Fruit fly (Drosophila melanogaster) whole organism, embryonic: ENCODE measurements around the gene Polr1D.

ENCODE experiments used
- Atf-2 ChIP-seq: fragments of 200-800 bp; sonication (Bioruptor generic); optimal IDR thresholded peaks from 2 replicates; lab custom pipeline; 2016; ENCODE audit warnings: missing biosample characterization, missing genetic modification characterization
- CG10274 ChIP-seq: fragments of 200-800 bp; sonication (Bioruptor generic); optimal IDR thresholded peaks from 3 replicates; lab custom pipeline; 2017; ENCODE audit warnings: missing biosample characterization, mild to moderate bottlenecking, missing genetic modification characterization
- CG10431 ChIP-seq: fragments of 200-800 bp; sonication (Bioruptor generic); optimal IDR thresholded peaks from 3 replicates; lab custom pipeline; 2018; ENCODE audit warnings: missing biosample characterization, mild to moderate bottlenecking, missing genetic modification characterization
- CG10959 ChIP-seq: fragments of 200-800 bp; sonication (Bioruptor generic); IDR thresholded peaks from 2 replicates; pipeline ENCODE4 v1.3.6; 2022; ENCODE audit warnings: missing biosample characterization, missing genetic modification characterization
- CG11085 ChIP-seq: fragments of 200-800 bp; sonication (Bioruptor generic); IDR thresholded peaks from 2 replicates; pipeline ENCODE4 v1.3.6; 2022; ENCODE audit warnings: missing biosample characterization, missing genetic modification characterization
- CG11093 ChIP-seq: fragments of 200-800 bp; sonication (Bioruptor generic); IDR thresholded peaks from 3 replicates; pipeline ENCODE4 v1.3.6; 2022; ENCODE audit warnings: missing biosample characterization, missing genetic modification characterization
- CG11504 ChIP-seq: fragments of 200-800 bp; sonication (Bioruptor generic); optimal IDR thresholded peaks from 3 replicates; lab custom pipeline; 2019; ENCODE audit warnings: missing biosample characterization, mild to moderate bottlenecking, missing genetic modification characterization, moderate library complexity
- CG11695 ChIP-seq: fragments of 200-800 bp; sonication (Bioruptor generic); IDR thresholded peaks from 3 replicates; pipeline ENCODE4 v1.3.6; 2022; ENCODE audit warnings: missing biosample characterization, missing genetic modification characterization
- CG12659 ChIP-seq: fragments of 200-800 bp; sonication (Bioruptor generic); optimal IDR thresholded peaks from 3 replicates; lab custom pipeline; 2017; ENCODE audit warnings: mild to moderate bottlenecking, missing biosample characterization, missing genetic modification reagents, missing genetic modification characterization
- CG1647 ChIP-seq: fragments of 200-800 bp; sonication (Bioruptor generic); optimal IDR thresholded peaks from 3 replicates; lab custom pipeline; 2016; ENCODE audit warnings: missing biosample characterization, missing genetic modification characterization
- CG17829 ChIP-seq: fragments of 200-800 bp; optimal IDR thresholded peaks from 2 replicates; lab custom pipeline; 2019; ENCODE audit warnings: missing biosample characterization, mild to moderate bottlenecking, missing genetic modification characterization, moderate library complexity
- CG1832 ChIP-seq: fragments of 200-800 bp; sonication (Bioruptor generic); optimal IDR thresholded peaks from 2 replicates; lab custom pipeline; 2017; ENCODE audit warnings: missing biosample characterization, mild to moderate bottlenecking, missing genetic modification characterization, inconsistent platforms
- CG2116 ChIP-seq: fragments of 200-800 bp; sonication (Bioruptor generic); optimal IDR thresholded peaks from 3 replicates; lab custom pipeline; 2018; ENCODE audit warnings: missing biosample characterization, mild to moderate bottlenecking, missing genetic modification characterization
- CG2678 ChIP-seq: fragments of 200-800 bp; sonication (Bioruptor generic); optimal IDR thresholded peaks from 3 replicates; lab custom pipeline; 2019; ENCODE audit warnings: missing biosample characterization, mild to moderate bottlenecking, missing genetic modification characterization, moderate library complexity
- CG2875 ChIP-seq: fragments of 200-800 bp; sonication (Bioruptor generic); optimal IDR thresholded peaks from 2 replicates; lab custom pipeline; 2017; ENCODE audit warnings: missing biosample characterization, mild to moderate bottlenecking, missing genetic modification characterization, missing genetic modification reagents
- CG4617 ChIP-seq: fragments of 200-800 bp; sonication (Bioruptor generic); optimal IDR thresholded peaks from 3 replicates; lab custom pipeline; 2016; ENCODE audit warnings: missing biosample characterization, missing genetic modification characterization, borderline replicate concordance
- CG6683 ChIP-seq: fragments of 200-800 bp; sonication (Bioruptor generic); optimal IDR thresholded peaks from 2 replicates; lab custom pipeline; 2017; ENCODE audit warnings: missing biosample characterization, mild to moderate bottlenecking, missing genetic modification characterization, missing genetic modification reagents
- CG9437 ChIP-seq: fragments of 200-800 bp; sonication (Bioruptor generic); optimal IDR thresholded peaks from 2 replicates; lab custom pipeline; 2018; ENCODE audit warnings: missing biosample characterization, mild to moderate bottlenecking, missing genetic modification characterization
- CG9727 ChIP-seq: fragments of 200-800 bp; sonication (Bioruptor generic); optimal IDR thresholded peaks from 3 replicates; lab custom pipeline; 2017; ENCODE audit warnings: missing biosample characterization, mild to moderate bottlenecking, missing genetic modification characterization
- D19A ChIP-seq: fragments of 200-800 bp; optimal IDR thresholded peaks from 3 replicates; lab custom pipeline; 2019; ENCODE audit warnings: missing biosample characterization, mild to moderate bottlenecking, missing genetic modification characterization, moderate library complexity
- Drgx ChIP-seq: fragments of 200-800 bp; sonication (Bioruptor generic); IDR thresholded peaks from 2 replicates; pipeline ENCODE4 v1.3.6; 2022; ENCODE audit warnings: missing biosample characterization, missing genetic modification characterization
- Fer2 ChIP-seq: fragments of 200-800 bp; sonication (Bioruptor generic); optimal IDR thresholded peaks from 2 replicates; lab custom pipeline; 2018; ENCODE audit warnings: missing biosample characterization, mild to moderate bottlenecking, missing genetic modification characterization, moderate library complexity
- Fer3 ChIP-seq: fragments of 200-800 bp; sonication (Bioruptor generic); optimal IDR thresholded peaks from 2 replicates; lab custom pipeline; 2018; ENCODE audit warnings: missing biosample characterization, mild to moderate bottlenecking, missing genetic modification characterization, moderate library complexity
- H15 ChIP-seq: fragments of 200-800 bp; sonication (Bioruptor generic); IDR thresholded peaks from 3 replicates; pipeline ENCODE4 v1.3.6; 2022; ENCODE audit warnings: missing biosample characterization, missing genetic modification characterization
- Hr3 ChIP-seq: fragments of 200-800 bp; sonication (Bioruptor generic); optimal IDR thresholded peaks from 3 replicates; lab custom pipeline; 2016; ENCODE audit warnings: missing biosample characterization, missing genetic modification characterization
- Lpt ChIP-seq: fragments of >200 bp; optimal IDR thresholded peaks from 2 replicates; lab custom pipeline; 2018; ENCODE audit warnings: missing biosample characterization, missing genetic modification characterization
- MTF-1 ChIP-seq: fragments of 200-800 bp; sonication (Bioruptor generic); optimal IDR thresholded peaks from 2 replicates; lab custom pipeline; 2018; ENCODE audit warnings: missing biosample characterization, mild to moderate bottlenecking, missing genetic modification characterization, borderline replicate concordance
- Max ChIP-seq: fragments of 200-800 bp; sonication (Bioruptor generic); optimal IDR thresholded peaks from 2 replicates; lab custom pipeline; 2016; ENCODE audit warnings: missing biosample characterization, mild to moderate bottlenecking, missing genetic modification characterization
- NC2β ChIP-seq: fragments of 200-800 bp; sonication (Bioruptor generic); optimal IDR thresholded peaks from 2 replicates; lab custom pipeline; 2016; ENCODE audit warnings: missing biosample characterization, missing genetic modification characterization
- Sin3A ChIP-seq: fragments of >200 bp; optimal IDR thresholded peaks from 2 replicates; lab custom pipeline; 2018
- Sox100B ChIP-seq: fragments of 200-800 bp; sonication (Bioruptor generic); optimal IDR thresholded peaks from 3 replicates; lab custom pipeline; 2018; ENCODE audit warnings: missing biosample characterization, mild to moderate bottlenecking, missing genetic modification characterization
- Xrp1 ChIP-seq: fragments of 200-800 bp; sonication (Bioruptor generic); IDR thresholded peaks from 2 replicates; pipeline ENCODE4 v1.3.6; 2022; ENCODE audit warnings: missing biosample characterization, missing genetic modification characterization
- aop ChIP-seq: fragments of 200-800 bp; sonication (Bioruptor generic); IDR thresholded peaks from 2 replicates; pipeline ENCODE4 v1.3.6; 2022; ENCODE audit warnings: missing biosample characterization, missing genetic modification characterization
- ase ChIP-seq: fragments of 200-800 bp; sonication (Bioruptor generic); IDR thresholded peaks from 3 replicates; pipeline ENCODE4 v1.3.6; 2022; ENCODE audit warnings: missing biosample characterization, missing genetic modification characterization
- az2 ChIP-seq: fragments of 200-800 bp; sonication (Bioruptor generic); optimal IDR thresholded peaks from 3 replicates; lab custom pipeline; 2016; ENCODE audit warnings: missing biosample characterization, missing genetic modification characterization
- chinmo ChIP-seq: fragments of 200-800 bp; sonication (Bioruptor generic); IDR thresholded peaks from 4 replicates; pipeline ENCODE4 v1.3.6; 2022; ENCODE audit warnings: missing biosample characterization, missing genetic modification characterization; ENCODE audit not compliant: partially characterized antibody
- dati ChIP-seq: fragments of 200-800 bp; sonication (Bioruptor generic); IDR thresholded peaks from 2 replicates; pipeline ENCODE4 v1.3.6; 2022; ENCODE audit warnings: missing biosample characterization, missing genetic modification characterization
- ham ChIP-seq: fragments of 200-800 bp; sonication (Bioruptor generic); IDR thresholded peaks from 2 replicates; pipeline ENCODE4 v1.3.6; 2022; ENCODE audit warnings: missing biosample characterization, missing genetic modification characterization
- inv ChIP-seq: fragments of 200-800 bp; sonication (Bioruptor generic); IDR thresholded peaks from 2 replicates; pipeline ENCODE4 v1.3.6; 2022; ENCODE audit warnings: missing biosample characterization, missing genetic modification characterization; ENCODE audit not compliant: partially characterized antibody
- kay ChIP-seq: fragments of 200-800 bp; sonication (Bioruptor generic); optimal IDR thresholded peaks from 2 replicates; lab custom pipeline; 2016; ENCODE audit warnings: missing biosample characterization, missing genetic modification characterization
- ken ChIP-seq: fragments of 200-800 bp; sonication (Bioruptor generic); IDR thresholded peaks from 3 replicates; pipeline ENCODE4 v1.3.6; 2022; ENCODE audit warnings: missing biosample characterization, missing genetic modification characterization
- lbe ChIP-seq: fragments of 200-800 bp; sonication (Bioruptor generic); optimal IDR thresholded peaks from 2 replicates; lab custom pipeline; 2016; ENCODE audit warnings: missing biosample characterization, mild to moderate bottlenecking, missing genetic modification characterization
- lola ChIP-seq, 3 experiments: fragments of >200 bp in 2 of 3; fragments of 200-800 bp in 1 of 3; sonication (Bioruptor generic) in 1 of 3; optimal IDR thresholded peaks; 2 replicates each; lab custom pipeline; 2017 to 2019; ENCODE audit warnings: missing biosample characterization in 3 of 3, missing genetic modification characterization in 3 of 3, mild to moderate bottlenecking in 1 of 3, moderate library complexity in 1 of 3
- mirr ChIP-seq: fragments of 200-800 bp; sonication (Bioruptor generic); optimal IDR thresholded peaks from 3 replicates; lab custom pipeline; 2018; ENCODE audit warnings: missing biosample characterization, mild to moderate bottlenecking, missing genetic modification characterization
- otp ChIP-seq: fragments of 200-800 bp; sonication (Bioruptor generic); IDR thresholded peaks from 3 replicates; pipeline ENCODE4, ENCODE4 v1.3.6; 2022; ENCODE audit warnings: missing biosample characterization, missing genetic modification characterization
- pum ChIP-seq: fragments of 200-800 bp; sonication (Bioruptor generic); optimal IDR thresholded peaks from 2 replicates; lab custom pipeline; 2016; ENCODE audit warnings: missing biosample characterization, missing genetic modification characterization
- sim ChIP-seq: fragments of 200-800 bp; sonication (Bioruptor generic); IDR thresholded peaks from 2 replicates; pipeline ENCODE4 v1.3.6; 2022; ENCODE audit warnings: missing biosample characterization, missing genetic modification characterization
- tll ChIP-seq, 2 experiments: fragments of 200-800 bp in 1 of 2; fragments of >200 bp in 1 of 2; sonication (Bioruptor generic) in 1 of 2; optimal IDR thresholded peaks; 2 replicates each; lab custom pipeline; 2017 to 2019; ENCODE audit warnings: missing biosample characterization in 2 of 2, missing genetic modification characterization in 2 of 2, mild to moderate bottlenecking in 1 of 2, moderate library complexity in 1 of 2
- tx ChIP-seq: fragments of 200-800 bp; sonication (Bioruptor generic); optimal IDR thresholded peaks from 2 replicates; lab custom pipeline; 2016; ENCODE audit warnings: missing biosample characterization, missing genetic modification characterization
- wek ChIP-seq: fragments of 200-800 bp; sonication (Bioruptor generic); optimal IDR thresholded peaks from 3 replicates; lab custom pipeline; 2018; ENCODE audit warnings: missing biosample characterization, mild to moderate bottlenecking, missing genetic modification characterization, moderate library complexity
- zfh2 ChIP-seq: fragments of 200-800 bp; sonication (Bioruptor generic); optimal IDR thresholded peaks from 2 replicates; lab custom pipeline; 2016; ENCODE audit warnings: missing biosample characterization, missing genetic modification characterization

Gene Polr1D

DNA sequence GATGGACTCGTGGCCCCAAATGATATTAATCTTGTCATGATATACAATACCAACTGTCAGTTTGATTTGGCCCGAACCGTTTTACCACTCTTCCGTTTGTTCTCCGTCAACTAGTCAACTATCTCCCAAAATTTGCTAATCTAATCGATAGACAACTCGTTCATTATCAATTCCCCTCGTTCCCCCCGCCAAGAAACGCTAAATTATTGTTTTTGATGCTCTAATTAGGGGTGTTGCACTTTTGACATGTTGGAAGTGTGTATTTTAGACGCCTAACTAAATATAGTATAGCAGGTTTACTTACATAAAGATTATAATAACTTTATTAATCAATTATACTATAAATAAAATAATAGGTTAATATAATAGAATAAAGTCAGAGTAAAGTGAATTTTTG lies 28.9 kb upstream of the Polr1D start (continued):
- TF ChIP-seq Atf-2 (GFP tag; lab: Kevin White, UChicago) (no peak), Lpt (GFP tag; lab: Kevin White, UChicago) (no peak), CG6683 (GFP tag; lab: Kevin White, UChicago) (no peak), CG17829 (no peak), dati (GFP tag; lab: Robert Waterston, UW) (no peak), CG11085 (GFP tag; lab: Robert Waterston, UW) (no peak), CG2116 (GFP tag; lab: Kevin White, UChicago) (no peak), CG11093 (GFP tag; lab: Robert Waterston, UW) (no peak), zfh2 (GFP tag; lab: Kevin White, UChicago) (no peak), CG9437 (GFP tag; lab: Kevin White, UChicago) (no peak), CG4617 (GFP tag; lab: Kevin White, UChicago) (no peak), pum (GFP tag; lab: Kevin White, UChicago) (no peak), CG9727 (GFP tag; lab: Kevin White, UChicago) (no peak), tx (GFP tag; lab: Kevin White, UChicago) (no peak), Hr3 (GFP tag; lab: Kevin White, UChicago) (no peak), aop (GFP tag; lab: Robert Waterston, UW) (no peak), wek (GFP tag; lab: Kevin White, UChicago) (no peak), tll (GFP tag; optimal IDR thresholded peaks at IDR 0.05; lab: Kevin White, UChicago) (no peak), CG2678 (tag; lab: Kevin White, UChicago) (peak; percentile 36), az2 (GFP tag; lab: Kevin White, UChicago) (no peak), Sox100B (peak; percentile 42), CG11504 (tag; lab: Kevin White, UChicago) (peak; percentile 40), CG10274 (GFP tag; lab: Kevin White, UChicago) (no peak), CG11695 (0 out of 3 replicates have a peak, but pooled peaks have one; percentile 40), CG10959 (GFP tag; lab: Robert Waterston, UW) (no peak), Xrp1 (GFP tag; lab: Robert Waterston, UW) (no peak), CG1832 (no peak), mirr (GFP tag; lab: Kevin White, UChicago) (peak; percentile 84), Fer3 (tag; lab: Kevin White, UChicago) (no peak), D19A (peak; percentile 96), Fer2 (tag; lab: Kevin White, UChicago) (no peak), chinmo (GFP tag; lab: Robert Waterston, UW) (no peak), lola (GFP tag; optimal IDR thresholded peaks at IDR 0.05; lab: Kevin White, UChicago) (no peak), kay (no peak), CG12659 (GFP tag; lab: Kevin White, UChicago) (no peak), H15 (GFP tag; lab: Robert Waterston, UW) (no peak), sim (no peak)

DNA sequence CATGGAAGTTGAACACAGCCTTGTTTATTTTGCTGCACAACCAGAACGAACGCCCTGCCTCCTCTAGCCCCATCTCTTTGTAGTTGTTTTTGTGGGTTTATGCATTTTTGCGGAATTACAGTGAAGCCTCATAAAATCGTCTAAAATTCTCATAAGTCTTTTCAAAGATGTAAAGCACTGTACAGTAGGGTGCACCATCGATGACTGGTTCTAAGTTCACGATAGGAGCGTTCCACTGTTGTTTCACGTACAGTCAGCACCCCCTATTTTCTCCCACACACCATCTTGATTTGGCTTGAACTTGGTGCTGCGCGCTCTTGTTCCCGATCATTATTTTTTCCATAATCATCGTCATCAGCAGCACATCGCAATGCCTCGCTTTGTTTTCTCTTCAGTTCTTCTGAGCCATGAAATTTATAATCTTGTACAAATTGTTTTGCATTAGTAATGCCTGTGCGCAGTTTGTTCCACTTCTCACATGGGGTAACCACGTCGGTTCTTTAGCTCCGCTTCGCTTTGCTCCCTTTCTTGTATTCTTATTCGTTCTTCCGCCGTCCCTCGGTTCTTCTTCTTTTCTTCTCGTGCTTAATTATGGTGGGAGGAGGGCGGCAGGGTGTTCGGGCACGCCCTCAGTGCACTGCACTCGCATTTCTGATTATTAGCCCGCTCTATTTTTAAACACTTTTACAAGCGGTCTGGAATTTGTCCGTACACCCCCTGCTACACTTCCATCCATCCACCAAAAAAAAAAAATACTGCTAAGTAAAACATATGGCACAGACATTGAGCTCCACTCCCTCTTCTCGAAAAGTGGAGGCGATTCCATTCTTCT lies 28.3 kb upstream of the Polr1D start:
- TF ChIP-seq lbe: no peak
- no peak for TF ChIP-seq ham (GFP tag; lab: Robert Waterston, UW)
- no peak for TF ChIP-seq otp (GFP tag; lab: Robert Waterston, UW)
- TF ChIP-seq NC2β (GFP tag; lab: Kevin White, UChicago): no peak
- 0 out of 2 replicates have a peak, but pooled peaks have one; percentile 22 for TF ChIP-seq Drgx (GFP tag; lab: Robert Waterston, UW)
- TF ChIP-seq inv (GFP tag; lab: Robert Waterston, UW): no peak
- no peak for TF ChIP-seq Sin3A
- no peak for TF ChIP-seq Max (GFP tag; lab: Kevin White, UChicago)
- 0 out of 3 replicates have a peak, but pooled peaks have one; percentile 22 for TF ChIP-seq ken (GFP tag; lab: Robert Waterston, UW)
- TF ChIP-seq CG2875: no peak
- TF ChIP-seq ase (GFP tag; lab: Robert Waterston, UW): no peak
- no peak for TF ChIP-seq CG10431 (GFP tag; lab: Kevin White, UChicago)
- TF ChIP-seq MTF-1 (GFP tag; lab: Kevin White, UChicago): no peak
- no peak for TF ChIP-seq CG1647
